Worm (Caenorhabditis elegans) whole organism, L1 larva: Measurements from ENCODE around the gene F54D5.9.

Source experiments
- C04F5.9 ChIP-seq: sonication (generic microtip); optimal IDR thresholded peaks from 2 replicates; lab custom pipeline; 2016; ENCODE audit warnings: missing genetic modification characterization, missing compliant biosample characterization
- C16A3.4 ChIP-seq: fragments of 150-350 bp; optimal IDR thresholded peaks from 2 replicates; lab custom pipeline; 2014; ENCODE audit warnings: missing biosample characterization, missing genetic modification characterization
- C34B4.2 ChIP-seq: sonication (generic microtip); optimal IDR thresholded peaks from 2 replicates; lab custom pipeline; 2017; ENCODE audit warnings: mild to moderate bottlenecking, missing genetic modification characterization, missing compliant biosample characterization
- F16B12.6 ChIP-seq: fragments of 150-350 bp; optimal IDR thresholded peaks from 2 replicates; lab custom pipeline; 2014; ENCODE audit warnings: missing biosample characterization, missing genetic modification characterization
- aha-1 ChIP-seq: fragments of 150-350 bp; optimal IDR thresholded peaks from 2 replicates; lab custom pipeline; 2014; ENCODE audit warnings: missing biosample characterization, missing genetic modification characterization
- ceh-63 ChIP-seq: fragments of 200-800 bp; sonication (Bioruptor generic); optimal IDR thresholded peaks from 2 replicates; lab custom pipeline; 2018; ENCODE audit warnings: mild to moderate bottlenecking, missing genetic modification characterization, missing compliant biosample characterization
- ceh-8 ChIP-seq: fragments of 200-800 bp; sonication (Bioruptor generic); optimal IDR thresholded peaks from 2 replicates; lab custom pipeline; 2018; ENCODE audit warnings: mild to moderate bottlenecking, missing genetic modification characterization, moderate library complexity, missing compliant biosample characterization
- ceh-90 ChIP-seq: sonication (generic microtip); optimal IDR thresholded peaks from 2 replicates; lab custom pipeline; 2016; ENCODE audit warnings: missing genetic modification characterization, missing compliant biosample characterization
- ces-1 ChIP-seq: fragments of 150-350 bp; optimal IDR thresholded peaks from 2 replicates; lab custom pipeline; 2014; ENCODE audit warnings: missing biosample characterization, missing genetic modification reagents, missing genetic modification characterization
- efl-1 ChIP-seq, 4 experiments: fragments of 150-350 bp; optimal IDR thresholded peaks in 3 of 4; peaks in 1 of 4; 1 replicate in 1 of 4; 2 replicates in 3 of 4; lab custom pipeline; 2014; ENCODE audit warnings: missing biosample characterization in 2 of 4, missing genetic modification characterization in 2 of 4, missing genetic modification reagents in 2 of 4
- egl-13 ChIP-seq: sonication (generic microtip); optimal IDR thresholded peaks from 2 replicates; lab custom pipeline; 2016; ENCODE audit warnings: missing genotype, missing genetic modification reagents, missing genetic modification characterization, missing compliant biosample characterization
- elt-3 ChIP-seq, 6 experiments: fragments of 150-350 bp in 1 of 6; sonication (generic microtip); optimal IDR thresholded peaks; 2 replicates each; lab custom pipeline; 2017 to 2018; ENCODE audit warnings: missing biosample characterization in 6 of 6, missing genetic modification characterization in 6 of 6, inconsistent platforms in 1 of 6
- fkh-8 ChIP-seq: sonication (generic microtip); optimal IDR thresholded peaks from 2 replicates; lab custom pipeline; 2016; ENCODE audit warnings: mild to moderate bottlenecking, missing genetic modification characterization, missing compliant biosample characterization
- fos-1 ChIP-seq: fragments of 150-350 bp; optimal IDR thresholded peaks from 2 replicates; lab custom pipeline; 2014; ENCODE audit warnings: missing biosample characterization, missing genetic modification characterization
- grh-1 ChIP-seq: fragments of 200-800 bp; sonication (Bioruptor generic); IDR thresholded peaks from 2 replicates; pipeline ENCODE4 v1.3.6; 2022; ENCODE audit warnings: missing genetic modification reagents, missing genetic modification characterization, missing compliant biosample characterization
- hlh-4 ChIP-seq: sonication (generic microtip); optimal IDR thresholded peaks from 2 replicates; lab custom pipeline; 2016; ENCODE audit warnings: mild to moderate bottlenecking, missing genetic modification characterization, missing compliant biosample characterization
- hpl-2 ChIP-seq: fragments of 150-350 bp; optimal IDR thresholded peaks from 2 replicates; lab custom pipeline; 2014; ENCODE audit warnings: missing biosample characterization, missing genetic modification reagents, missing genetic modification characterization
- lin-13 ChIP-seq: fragments of 150-350 bp; optimal IDR thresholded peaks from 2 replicates; lab custom pipeline; 2014; ENCODE audit warnings: missing biosample characterization, missing genetic modification reagents, missing genetic modification characterization
- lin-14 ChIP-seq: fragments of 200-800 bp; sonication (Bioruptor generic); optimal IDR thresholded peaks from 2 replicates; lab custom pipeline; 2018; ENCODE audit warnings: mild to moderate bottlenecking, missing genetic modification characterization, moderate library complexity, missing compliant biosample characterization
- lin-35 ChIP-seq, 2 experiments: fragments of 150-350 bp; optimal IDR thresholded peaks; 2 replicates each; lab custom pipeline; 2014; ENCODE audit warnings: missing biosample characterization in 2 of 2, missing genetic modification characterization in 2 of 2, missing genetic modification reagents in 2 of 2
- lin-39 ChIP-seq: fragments of 150-350 bp; optimal IDR thresholded peaks from 2 replicates; lab custom pipeline; 2014; ENCODE audit warnings: missing biosample characterization, missing genetic modification reagents, missing genetic modification characterization
- lir-3 ChIP-seq: sonication (generic microtip); optimal IDR thresholded peaks from 2 replicates; lab custom pipeline; 2016; ENCODE audit warnings: mild to moderate bottlenecking, missing genetic modification characterization, moderate library complexity, missing compliant biosample characterization; ENCODE audit not compliant: poor library complexity
- lsy-2 ChIP-seq, 2 experiments: fragments of 150-350 bp; optimal IDR thresholded peaks; 2 replicates each; lab custom pipeline; 2014; ENCODE audit warnings: missing biosample characterization in 2 of 2, missing genetic modification characterization in 2 of 2
- mab-9 ChIP-seq: fragments of 200-800 bp; sonication (Bioruptor generic); IDR thresholded peaks from 2 replicates; pipeline ENCODE4 v1.3.6; 2022; ENCODE audit warnings: missing genetic modification reagents, missing genetic modification characterization, missing compliant biosample characterization
- mef-2 ChIP-seq: fragments of 150-350 bp; optimal IDR thresholded peaks from 2 replicates; lab custom pipeline; 2014; ENCODE audit warnings: missing biosample characterization, missing genetic modification characterization
- mep-1 ChIP-seq: fragments of 150-350 bp; optimal IDR thresholded peaks from 2 replicates; lab custom pipeline; 2014; ENCODE audit warnings: missing biosample characterization, missing genetic modification characterization
- nhr-12 ChIP-seq: sonication (generic microtip); optimal IDR thresholded peaks from 2 replicates; lab custom pipeline; 2017; ENCODE audit warnings: missing biosample characterization, missing genetic modification characterization
- nhr-19 ChIP-seq: fragments of 200-800 bp; sonication (Bioruptor generic); conservative IDR thresholded peaks from 2 replicates; pipeline ENCODE4 v1.3.6; 2022; ENCODE audit warnings: missing genetic modification characterization, missing compliant biosample characterization
- nhr-237 ChIP-seq: fragments of 150-350 bp; optimal IDR thresholded peaks from 2 replicates; lab custom pipeline; 2014; ENCODE audit warnings: missing biosample characterization, missing genetic modification characterization
- nhr-28 ChIP-seq: fragments of 150-350 bp; optimal IDR thresholded peaks from 2 replicates; lab custom pipeline; 2014; ENCODE audit warnings: missing biosample characterization, missing genetic modification characterization
- nhr-47 ChIP-seq: sonication (generic microtip); optimal IDR thresholded peaks from 2 replicates; lab custom pipeline; 2016; ENCODE audit warnings: mild to moderate bottlenecking, missing genetic modification characterization, moderate library complexity, missing compliant biosample characterization
- nhr-71 ChIP-seq: sonication (generic microtip); optimal IDR thresholded peaks from 2 replicates; lab custom pipeline; 2016; ENCODE audit warnings: mild to moderate bottlenecking, missing genetic modification characterization, moderate library complexity, missing compliant biosample characterization
- nhr-77 ChIP-seq: fragments of 150-350 bp; optimal IDR thresholded peaks from 2 replicates; lab custom pipeline; 2014; ENCODE audit warnings: missing biosample characterization, missing genetic modification characterization
- pag-3 ChIP-seq: sonication (generic microtip); optimal IDR thresholded peaks from 2 replicates; lab custom pipeline; 2017; ENCODE audit warnings: missing genetic modification characterization, mild to moderate bottlenecking, missing compliant biosample characterization, antibody characterized with exemption, borderline replicate concordance; ENCODE audit not compliant: insufficient read depth
- pax-3 ChIP-seq: fragments of 200-800 bp; sonication (Bioruptor generic); optimal IDR thresholded peaks from 2 replicates; lab custom pipeline; 2018; ENCODE audit warnings: mild to moderate bottlenecking, missing genetic modification characterization, moderate library complexity, missing compliant biosample characterization
- pqm-1 ChIP-seq: sonication (generic microtip); optimal IDR thresholded peaks from 3 replicates; lab custom pipeline; 2017; ENCODE audit warnings: missing biosample characterization, missing genetic modification characterization
- rnt-1 ChIP-seq: sonication (generic microtip); optimal IDR thresholded peaks from 2 replicates; lab custom pipeline; 2016; ENCODE audit warnings: mild to moderate bottlenecking, missing genetic modification characterization, moderate library complexity, missing compliant biosample characterization
- skn-1 ChIP-seq: fragments of 150-350 bp; optimal IDR thresholded peaks from 2 replicates; lab custom pipeline; 2014; ENCODE audit warnings: missing biosample characterization, missing genetic modification characterization
- snpc-4 ChIP-seq: fragments of 150-350 bp; optimal IDR thresholded peaks from 2 replicates; lab custom pipeline; 2014; ENCODE audit warnings: missing biosample characterization, missing genetic modification characterization
- sox-4 ChIP-seq: sonication (generic microtip); optimal IDR thresholded peaks from 2 replicates; lab custom pipeline; 2016; ENCODE audit warnings: missing genetic modification characterization, missing compliant biosample characterization
- tlp-1 ChIP-seq: fragments of 150-350 bp; optimal IDR thresholded peaks from 2 replicates; lab custom pipeline; 2014; ENCODE audit warnings: missing biosample characterization, missing genetic modification characterization
- unc-130 ChIP-seq: fragments of 150-350 bp; optimal IDR thresholded peaks from 2 replicates; lab custom pipeline; 2017; ENCODE audit warnings: missing biosample characterization, missing genetic modification characterization, inconsistent platforms
- unc-86 ChIP-seq: sonication (generic microtip); optimal IDR thresholded peaks from 2 replicates; lab custom pipeline; 2016; ENCODE audit warnings: missing genetic modification characterization, missing compliant biosample characterization
- vab-15 ChIP-seq: sonication (generic microtip); optimal IDR thresholded peaks from 2 replicates; lab custom pipeline; 2017; ENCODE audit warnings: missing genotype, mild to moderate bottlenecking, missing genetic modification characterization, missing compliant biosample characterization
- zip-4 ChIP-seq: fragments of 200-800 bp; sonication (Bioruptor generic); optimal IDR thresholded peaks from 2 replicates; lab custom pipeline; 2018; ENCODE audit warnings: mild to moderate bottlenecking, missing genetic modification characterization, moderate library complexity, missing compliant biosample characterization
- ztf-11 ChIP-seq, 2 experiments: sonication (generic microtip); optimal IDR thresholded peaks; 2 replicates each; lab custom pipeline; 2016 to 2017; ENCODE audit warnings: missing genetic modification characterization in 2 of 2, missing biosample characterization in 1 of 2, missing compliant biosample characterization in 1 of 2
- ztf-4 ChIP-seq: fragments of 150-350 bp; optimal IDR thresholded peaks from 2 replicates; lab custom pipeline; 2014; ENCODE audit warnings: missing biosample characterization, missing genetic modification characterization

Gene F54D5.9

ce11 chrII:11497365-11497764 lies 47.3 kb downstream of the F54D5.9 start, which contains the start of gene B0334.5:
B0334.5 (plus strand) TSS chrII:11497665.
- no peak for TF ChIP-seq fkh-8 (tag; lab: Kevin White, UChicago)
- TF ChIP-seq zip-4 (GFP tag; lab: Kevin White, UChicago) = no peak
- no peak for TF ChIP-seq ztf-11 (tag; optimal IDR thresholded peaks at IDR 0.05; lab: Kevin White, UChicago)
- no peak for TF ChIP-seq egl-13
- TF ChIP-seq lin-39 (tag; lab: Kevin White, UChicago) = no peak
- no peak for TF ChIP-seq lin-13
- TF ChIP-seq snpc-4 (tag; lab: Kevin White, UChicago) = no peak
- no peak for TF ChIP-seq ztf-4
- TF ChIP-seq pag-3 (tag; lab: Kevin White, UChicago) = no peak
- no peak for TF ChIP-seq F16B12.6 (tag; lab: Kevin White, UChicago)
- TF ChIP-seq lir-3 (tag; lab: Kevin White, UChicago) = no peak
- no peak for TF ChIP-seq C34B4.2 (tag; lab: Kevin White, UChicago)
- TF ChIP-seq skn-1 (tag; lab: Kevin White, UChicago) = no peak
- TF ChIP-seq nhr-47 (tag; lab: Kevin White, UChicago) = no peak
- no peak for TF ChIP-seq rnt-1 (tag; lab: Kevin White, UChicago)
- no peak for TF ChIP-seq mef-2
- TF ChIP-seq aha-1 = no peak
- no peak for TF ChIP-seq unc-86 (tag; lab: Kevin White, UChicago)

ce11 chrII:11496767-11497166 lies 47.9 kb downstream of the F54D5.9 start, which contains the start of gene emc-5:
emc-5 (plus strand) TSS chrII:11496780.
- TF ChIP-seq tlp-1 (tag; lab: Kevin White, UChicago) (no peak), nhr-19 (GFP tag; lab: Robert Waterston, UW) (peak; percentile 31), mab-9 (GFP tag; lab: Robert Waterston, UW) (no peak), nhr-28 (tag; lab: Kevin White, UChicago) (no peak), vab-15 (tag; lab: Kevin White, UChicago) (no peak), elt-3 (tag; optimal IDR thresholded peaks at IDR 0.05; lab: Kevin White, UChicago) (no peak), lin-14 (GFP tag; lab: Kevin White, UChicago) (peak; percentile 45), hpl-2 (GFP tag; lab: Kevin White, UChicago) (no peak), sox-4 (tag; lab: Kevin White, UChicago) (no peak), fkh-8 (tag; lab: Kevin White, UChicago) (no peak), C04F5.9 (tag; lab: Kevin White, UChicago) (no peak), nhr-77 (tag; lab: Kevin White, UChicago) (no peak), ceh-63 (GFP tag; lab: Kevin White, UChicago) (no peak), nhr-47 (tag; lab: Kevin White, UChicago) (no peak), efl-1 (optimal IDR thresholded peaks at IDR 0.05; lab: Kevin White, UChicago) (peak; percentile 3 to 15), efl-1 (GFP tag; optimal IDR thresholded peaks at IDR 0.05 in 1 of 2; lab: Kevin White, UChicago) (no peak), fos-1 (no peak), pax-3 (tag; lab: Kevin White, UChicago) (no peak), lin-13 (no peak), egl-13 (no peak), ceh-90 (tag; lab: Kevin White, UChicago) (no peak), lir-3 (tag; lab: Kevin White, UChicago) (peak; percentile 14), nhr-237 (tag; lab: Kevin White, UChicago) (no peak), nhr-71 (tag; lab: Kevin White, UChicago) (peak; percentile 47), ceh-8 (GFP tag; lab: Kevin White, UChicago) (no peak), ztf-4 (no peak), grh-1 (GFP tag; lab: Robert Waterston, UW) (no peak), skn-1 (tag; lab: Kevin White, UChicago) (no peak), hlh-4 (tag; lab: Kevin White, UChicago) (no peak), mep-1 (tag; lab: Kevin White, UChicago) (no peak), nhr-12 (no peak), pqm-1 (no peak), C16A3.4 (tag; lab: Kevin White, UChicago) (no peak), unc-86 (tag; lab: Kevin White, UChicago) (no peak), ces-1 (GFP tag; lab: Kevin White, UChicago) (no peak), lsy-2 (tag; optimal IDR thresholded peaks at IDR 0.05; lab: Kevin White, UChicago) (peak in 1 of 2 experiments; percentile 42), lin-39 (tag; lab: Kevin White, UChicago) (peak; percentile 73), unc-130 (no peak), lin-35 (GFP tag; optimal IDR thresholded peaks at IDR 0.05; lab: Kevin White, UChicago) (no peak), rnt-1 (tag; lab: Kevin White, UChicago) (peak; percentile 75)
